Fruit fly (Drosophila melanogaster) whole organism: Measurements from ENCODE around the gene Tsp86D.

ENCODE experiments used
- CG8478 ChIP-seq: fragments of >200 bp; optimal IDR thresholded peaks from 2 replicates; lab custom pipeline; 2018; ENCODE audit warnings: inconsistent platforms
- Dll ChIP-seq: fragments of >200 bp; optimal IDR thresholded peaks from 2 replicates; lab custom pipeline; 2017
- EcR ChIP-seq, 2 experiments: fragments of >200 bp; optimal IDR thresholded peaks; 2 replicates each; lab custom pipeline; 2017; ENCODE audit warnings: missing biosample characterization in 2 of 2, missing genetic modification characterization in 2 of 2, missing genetic modification reagents in 2 of 2
- pan ChIP-seq: fragments of >200 bp; optimal IDR thresholded peaks from 2 replicates; lab custom pipeline; 2017
- psq ChIP-seq: fragments of >200 bp; optimal IDR thresholded peaks from 2 replicates; lab custom pipeline; 2017
- usp ChIP-seq: fragments of >200 bp; optimal IDR thresholded peaks from 2 replicates; lab custom pipeline; 2017; ENCODE audit warnings: missing biosample characterization, missing genetic modification characterization, mixed read lengths

dm6 chr3R:10886462-10887315, 18.2 kb downstream of the Tsp86D start:
- TF ChIP-seq psq (lab: Kevin White, UChicago): no peak
- TF ChIP-seq EcR (GFP tag; optimal IDR thresholded peaks at IDR 0.05; lab: Kevin White, UChicago): no peak
- no peak for TF ChIP-seq CG8478 (lab: Kevin White, UChicago)
- TF ChIP-seq pan: no peak
- TF ChIP-seq usp: no peak
- peak; percentile 87 for TF ChIP-seq Dll (lab: Kevin White, UChicago)
